Fruit fly (Drosophila melanogaster) S2 (cell line): ENCODE data around the gene CG5866.

Experiments used
- CG8478 ChIP-seq: fragments of >200 bp; optimal IDR thresholded peaks from 2 replicates; lab custom pipeline; 2018
- CTCF ChIP-seq, 2 experiments: fragments of >200 bp; optimal IDR thresholded peaks; 2 replicates each; lab custom pipeline; 2018

Gene CG5866

dm6 chr3R:17415439-17415838 lies at the start of gene CG5866:
Gene CG5866 (plus strand): TSS chr3R:17415739.
- TF ChIP-seq CG8478 (lab: Kevin White, UChicago) (no peak), CTCF (optimal IDR thresholded peaks at IDR 0.05; lab: Kevin White, UChicago) (no peak)

dm6 chr3R:17366023-17366422 lies 49.5 kb upstream of the CG5866 start, which contains the start of gene beat-IIa:
Gene beat-IIa (minus strand): TSS chr3R:17366119.
- TF ChIP-seq CG8478 (lab: Kevin White, UChicago) = no peak
- TF ChIP-seq CTCF (optimal IDR thresholded peaks at IDR 0.05; lab: Kevin White, UChicago) = no peak

dm6 chr3R:17371094-17371493 lies 44.4 kb upstream of the CG5866 start:
- TF ChIP-seq CG8478 (lab: Kevin White, UChicago) (no peak), CTCF (optimal IDR thresholded peaks at IDR 0.05; lab: Kevin White, UChicago) (no peak)

dm6 chr3R:17377503-17377902 lies 38.0 kb upstream of the CG5866 start:
- TF ChIP-seq CTCF (optimal IDR thresholded peaks at IDR 0.05; lab: Kevin White, UChicago) = no peak
- no peak for TF ChIP-seq CG8478 (lab: Kevin White, UChicago)

- no peak for TF ChIP-seq CG8478 (lab: Kevin White, UChicago)
- TF ChIP-seq CTCF (optimal IDR thresholded peaks at IDR 0.05; lab: Kevin White, UChicago) = no peak
These were observed 36.5 kb upstream of the CG5866 start for dm6 chr3R:17379051-17379450.

dm6 chr3R:17379742-17380141 lies 35.8 kb upstream of the CG5866 start, which contains the start of gene lute:
Gene lute (plus strand): TSS chr3R:17379944.
- TF ChIP-seq CTCF (optimal IDR thresholded peaks at IDR 0.05; lab: Kevin White, UChicago) (no peak), CG8478 (lab: Kevin White, UChicago) (no peak)

- TF ChIP-seq CG8478 (lab: Kevin White, UChicago) (no peak), CTCF (optimal IDR thresholded peaks at IDR 0.05; lab: Kevin White, UChicago) (no peak)
These were observed 33.6 kb upstream of the CG5866 start for dm6 chr3R:17381916-17382315.

dm6 chr3R:17385329-17386019 lies 30.1 kb upstream of the CG5866 start:
- TF ChIP-seq CTCF (optimal IDR thresholded peaks at IDR 0.05; lab: Kevin White, UChicago) = peak in 1 of 2 experiments; percentile 12
- TF ChIP-seq CG8478 (lab: Kevin White, UChicago) = no peak

- TF ChIP-seq CTCF (optimal IDR thresholded peaks at IDR 0.05; lab: Kevin White, UChicago) = no peak
- TF ChIP-seq CG8478 (lab: Kevin White, UChicago) = no peak
These were observed 29.2 kb upstream of the CG5866 start for dm6 chr3R:17386168-17386819.

dm6 chr3R:17391313-17391845 lies 24.2 kb upstream of the CG5866 start, which contains the start of the genes Brf and sds22:
Gene Brf (minus strand): TSS chr3R:17391337.
Gene sds22 (plus strand): TSS chr3R:17391594.
- TF ChIP-seq CTCF (optimal IDR thresholded peaks at IDR 0.05; lab: Kevin White, UChicago) = no peak
- no peak for TF ChIP-seq CG8478 (lab: Kevin White, UChicago)

dm6 chr3R:17394318-17395188 lies 21.0 kb upstream of the CG5866 start, which contains the start of gene CREG:
Gene CREG (minus strand): TSS chr3R:17394640.
- TF ChIP-seq CG8478 (lab: Kevin White, UChicago) (no peak), CTCF (optimal IDR thresholded peaks at IDR 0.05; lab: Kevin White, UChicago) (no peak)

dm6 chr3R:17400102-17400501 lies 15.4 kb upstream of the CG5866 start:
- TF ChIP-seq CTCF (optimal IDR thresholded peaks at IDR 0.05; lab: Kevin White, UChicago) (no peak), CG8478 (lab: Kevin White, UChicago) (no peak)

dm6 chr3R:17400675-17401118 lies 14.8 kb upstream of the CG5866 start:
- TF ChIP-seq CG8478 (lab: Kevin White, UChicago) = no peak
- TF ChIP-seq CTCF (optimal IDR thresholded peaks at IDR 0.05; lab: Kevin White, UChicago) = no peak

dm6 chr3R:17401289-17401752 lies 14.2 kb upstream of the CG5866 start:
- TF ChIP-seq CTCF (optimal IDR thresholded peaks at IDR 0.05; lab: Kevin White, UChicago) (peak; percentile 38 to 43), CG8478 (lab: Kevin White, UChicago) (no peak)
